Fruit fly (Drosophila melanogaster) whole organism, adult: Measurements from ENCODE around the gene Antp.

Experiments used
- CG11617 ChIP-seq: fragments of 200-800 bp; sonication (Bioruptor generic); optimal IDR thresholded peaks from 2 replicates; lab custom pipeline; 2017; ENCODE audit warnings: mild to moderate bottlenecking, missing biosample characterization, missing genetic modification reagents, missing genetic modification characterization
- CG12768 ChIP-seq: fragments of 200-800 bp; sonication (Bioruptor generic); optimal IDR thresholded peaks from 2 replicates; lab custom pipeline; 2017; ENCODE audit warnings: missing biosample characterization, missing genetic modification characterization, mild to moderate bottlenecking, moderate library complexity, missing genetic modification reagents
- CG14711 ChIP-seq: fragments of 200-800 bp; sonication (Bioruptor generic); optimal IDR thresholded peaks from 2 replicates; lab custom pipeline; 2018; ENCODE audit warnings: missing biosample characterization, mild to moderate bottlenecking, missing genetic modification characterization, moderate library complexity
- CG1620 ChIP-seq: fragments of 200-800 bp; sonication (Bioruptor generic); optimal IDR thresholded peaks from 2 replicates; lab custom pipeline; 2016; ENCODE audit warnings: missing biosample characterization, missing genetic modification characterization
- CG33017 ChIP-seq: fragments of 200-800 bp; sonication (Bioruptor generic); optimal IDR thresholded peaks from 2 replicates; lab custom pipeline; 2018; ENCODE audit warnings: missing biosample characterization, mild to moderate bottlenecking, missing genetic modification characterization, moderate library complexity
- CG7045 ChIP-seq: fragments of 200-800 bp; sonication (Bioruptor generic); optimal IDR thresholded peaks from 2 replicates; lab custom pipeline; 2017; ENCODE audit warnings: missing biosample characterization, mild to moderate bottlenecking, missing genetic modification characterization
- CG7101 ChIP-seq: fragments of 200-800 bp; sonication (Bioruptor generic); optimal IDR thresholded peaks from 2 replicates; lab custom pipeline; 2018; ENCODE audit warnings: missing biosample characterization, mild to moderate bottlenecking, missing genetic modification characterization, moderate library complexity
- Clk ChIP-seq: fragments of 200-800 bp; sonication (Bioruptor generic); optimal IDR thresholded peaks from 2 replicates; lab custom pipeline; 2017; ENCODE audit warnings: missing biosample characterization, missing genetic modification characterization
- Crg-1 ChIP-seq: fragments of 200-800 bp; sonication (Bioruptor generic); optimal IDR thresholded peaks from 2 replicates; lab custom pipeline; 2016; ENCODE audit warnings: missing biosample characterization, missing genetic modification characterization
- Hr96 ChIP-seq: fragments of 200-800 bp; sonication (Bioruptor generic); optimal IDR thresholded peaks from 2 replicates; lab custom pipeline; 2016; ENCODE audit warnings: missing biosample characterization, missing genetic modification characterization
- Mnt ChIP-seq: fragments of 200-800 bp; sonication (Bioruptor generic); optimal IDR thresholded peaks from 2 replicates; lab custom pipeline; 2016; ENCODE audit warnings: missing biosample characterization, mild to moderate bottlenecking, missing genetic modification characterization
- bab1 ChIP-seq: fragments of 200-800 bp; sonication (Bioruptor generic); optimal IDR thresholded peaks from 3 replicates; lab custom pipeline; 2019; ENCODE audit warnings: missing biosample characterization, mild to moderate bottlenecking, missing genetic modification characterization, moderate library complexity
- cic ChIP-seq: fragments of 200-800 bp; sonication (Bioruptor generic); optimal IDR thresholded peaks from 2 replicates; lab custom pipeline; 2017; ENCODE audit warnings: missing biosample characterization, mild to moderate bottlenecking, missing genetic modification characterization, moderate library complexity
- cnc ChIP-seq, 2 experiments: fragments of >200 bp; optimal IDR thresholded peaks; 2 replicates each; lab custom pipeline; 2017
- kay ChIP-seq: fragments of 200-800 bp; sonication (Bioruptor generic); peaks from one replicate; lab custom pipeline; 2016; ENCODE audit warnings: missing biosample characterization, missing genetic modification characterization, borderline replicate concordance
- ovo ChIP-seq: fragments of 200-800 bp; sonication (Bioruptor generic); optimal IDR thresholded peaks from 2 replicates; lab custom pipeline; 2016; ENCODE audit warnings: missing biosample characterization, missing genetic modification characterization
- pad ChIP-seq: fragments of 200-800 bp; sonication (Bioruptor generic); optimal IDR thresholded peaks from 3 replicates; lab custom pipeline; 2017; ENCODE audit warnings: missing biosample characterization, missing genetic modification characterization, mild to moderate bottlenecking, moderate library complexity, missing genetic modification reagents
- tj ChIP-seq: fragments of 200-800 bp; sonication (Bioruptor generic); optimal IDR thresholded peaks from 3 replicates; lab custom pipeline; 2017; ENCODE audit warnings: missing biosample characterization, mild to moderate bottlenecking, missing genetic modification characterization, moderate library complexity
- toe ChIP-seq: fragments of 200-800 bp; sonication (Bioruptor generic); optimal IDR thresholded peaks from 2 replicates; lab custom pipeline; 2016; ENCODE audit warnings: missing biosample characterization, missing genetic modification characterization

The Antp gene

DNA sequence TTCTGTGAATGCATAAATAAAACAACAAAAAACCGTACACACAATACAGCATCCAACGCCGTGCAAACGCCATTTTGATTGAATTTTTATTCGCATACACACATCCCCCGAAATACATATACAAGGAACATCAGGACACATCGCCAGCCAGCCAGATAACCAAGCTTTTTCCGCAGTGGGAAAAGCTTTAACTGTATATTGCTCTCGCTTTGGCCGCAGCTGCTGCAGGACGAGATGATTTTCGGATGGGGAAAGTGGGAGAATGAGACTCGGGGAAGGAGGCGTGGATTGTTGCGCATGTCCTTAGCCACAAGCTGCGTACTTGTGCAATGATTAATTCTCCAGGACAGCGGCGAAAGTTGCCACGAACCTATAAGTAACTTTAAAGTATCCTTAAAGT, 146.0 kb downstream of the Antp start:
- no peak for TF ChIP-seq ovo
- no peak for TF ChIP-seq Clk (GFP tag; lab: Kevin White, UChicago)
- TF ChIP-seq CG7045 (GFP tag; lab: Kevin White, UChicago): no peak
- no peak for TF ChIP-seq cic
- TF ChIP-seq Hr96: no peak
- TF ChIP-seq kay (GFP tag; lab: Kevin White, UChicago): no peak
- no peak for TF ChIP-seq CG33017 (tag; lab: Kevin White, UChicago)
- TF ChIP-seq pad (GFP tag; lab: Kevin White, UChicago): no peak
- TF ChIP-seq cnc (optimal IDR thresholded peaks at IDR 0.05; lab: Kevin White, UChicago): no peak
- no peak for TF ChIP-seq CG7101 (tag; lab: Kevin White, UChicago)

DNA sequence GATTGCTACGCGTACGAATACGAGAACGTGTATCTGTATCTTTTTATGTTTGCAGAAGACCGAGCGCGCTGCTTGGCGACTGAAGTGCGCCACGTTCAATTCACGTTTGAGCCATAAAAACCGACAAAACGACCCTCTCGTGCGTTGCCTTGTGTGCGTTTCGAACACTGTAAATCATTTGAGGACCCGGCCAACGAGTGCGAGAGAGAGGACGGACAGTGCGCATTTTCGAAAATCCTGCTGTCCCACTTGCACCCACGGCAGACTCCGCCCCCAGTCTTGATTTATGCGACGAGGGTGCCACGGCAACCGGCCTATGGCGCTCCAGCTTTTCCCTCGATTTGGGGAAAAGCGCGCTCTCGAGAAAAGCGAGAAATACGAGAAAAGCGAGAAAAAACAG, 149.2 kb downstream of the Antp start, which contains the start of gene Scr:
Gene Scr (minus strand): TSS at position 116 of the 400 bp plus-strand sequence.
- TF ChIP-seq CG1620 (GFP tag; lab: Kevin White, UChicago) (no peak), bab1 (GFP tag; lab: Kevin White, UChicago) (no peak), CG7101 (tag; lab: Kevin White, UChicago) (no peak), Crg-1 (GFP tag; lab: Kevin White, UChicago) (no peak), tj (GFP tag; lab: Kevin White, UChicago) (no peak), CG11617 (GFP tag; lab: Kevin White, UChicago) (no peak), Mnt (GFP tag; lab: Kevin White, UChicago) (no peak), CG12768 (GFP tag; lab: Kevin White, UChicago) (no peak), CG14711 (tag; lab: Kevin White, UChicago) (no peak), Hr96 (no peak), ovo (no peak)

DNA sequence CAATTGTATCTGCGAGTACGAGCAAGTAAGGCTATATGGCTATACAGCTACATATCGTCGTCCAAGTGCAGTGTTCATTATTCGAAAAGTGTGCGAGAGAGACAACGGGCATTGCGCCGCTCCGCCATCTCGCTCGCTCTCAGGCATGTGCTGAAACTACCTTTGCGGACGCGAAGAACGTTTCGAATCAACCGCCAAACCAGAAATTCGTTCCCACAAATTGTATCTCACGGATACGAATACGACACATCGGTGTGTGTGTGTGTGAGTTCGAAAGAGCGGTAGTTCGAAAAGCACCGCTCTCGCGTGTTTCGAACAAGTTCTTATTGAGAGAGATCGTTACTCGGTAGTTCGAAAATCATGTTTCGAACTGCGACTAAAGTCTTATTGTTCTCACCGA, 150.4 kb downstream of the Antp start:
- TF ChIP-seq toe: no peak
- no peak for TF ChIP-seq CG7045 (GFP tag; lab: Kevin White, UChicago)
- TF ChIP-seq kay (GFP tag; lab: Kevin White, UChicago): no peak
- TF ChIP-seq tj (GFP tag; lab: Kevin White, UChicago): no peak
- TF ChIP-seq CG11617 (GFP tag; lab: Kevin White, UChicago): no peak
- no peak for TF ChIP-seq ovo
- peak; percentile 7 for TF ChIP-seq pad (GFP tag; lab: Kevin White, UChicago)
- no peak for TF ChIP-seq bab1 (GFP tag; lab: Kevin White, UChicago)
